Fruit fly (Drosophila melanogaster) whole organism, prepupa: Measurements from ENCODE around the gene Eig71Ek.

ENCODE experiments used
- CG10631 ChIP-seq: fragments of 200-800 bp; sonication (Bioruptor generic); optimal IDR thresholded peaks from 2 replicates; lab custom pipeline; 2016; ENCODE audit warnings: missing biosample characterization, missing genetic modification characterization
- CG11762 ChIP-seq: fragments of 200-800 bp; sonication (Bioruptor generic); optimal IDR thresholded peaks from 3 replicates; lab custom pipeline; 2016; ENCODE audit warnings: missing biosample characterization, missing genetic modification characterization; ENCODE audit not compliant: insufficient read depth
- CG11902 ChIP-seq: fragments of 200-800 bp; sonication (Bioruptor generic); optimal IDR thresholded peaks from 3 replicates; lab custom pipeline; 2016; ENCODE audit warnings: missing biosample characterization, missing genetic modification characterization
- CG1621 ChIP-seq: fragments of 200-800 bp; sonication (Bioruptor generic); optimal IDR thresholded peaks from 3 replicates; lab custom pipeline; 2018; ENCODE audit warnings: missing biosample characterization, mild to moderate bottlenecking, missing genetic modification characterization
- CG16779 ChIP-seq: fragments of 200-800 bp; sonication (Bioruptor generic); optimal IDR thresholded peaks from 3 replicates; lab custom pipeline; 2017; ENCODE audit warnings: missing biosample characterization, mild to moderate bottlenecking, missing genetic modification characterization
- CG3032 ChIP-seq: fragments of 200-800 bp; optimal IDR thresholded peaks from 2 replicates; lab custom pipeline; 2019; ENCODE audit warnings: missing biosample characterization, mild to moderate bottlenecking, missing genetic modification characterization, moderate library complexity
- CG31627 ChIP-seq: fragments of 200-800 bp; sonication (Bioruptor generic); optimal IDR thresholded peaks from 3 replicates; lab custom pipeline; 2016; ENCODE audit warnings: missing biosample characterization, missing genetic modification characterization
- CG32006 ChIP-seq: fragments of 200-800 bp; sonication (Bioruptor generic); optimal IDR thresholded peaks from 3 replicates; lab custom pipeline; 2017; ENCODE audit warnings: missing biosample characterization, mild to moderate bottlenecking, missing genetic modification characterization
- CG34406 ChIP-seq: fragments of 200-800 bp; sonication (Bioruptor generic); optimal IDR thresholded peaks from 3 replicates; lab custom pipeline; 2016; ENCODE audit warnings: missing biosample characterization, missing genetic modification characterization
- CG3919 ChIP-seq: fragments of 200-800 bp; sonication (Bioruptor generic); optimal IDR thresholded peaks from 3 replicates; lab custom pipeline; 2016; ENCODE audit warnings: missing biosample characterization, missing genetic modification characterization
- CG4318 ChIP-seq: fragments of 200-800 bp; sonication (Bioruptor generic); optimal IDR thresholded peaks from 3 replicates; lab custom pipeline; 2017; ENCODE audit warnings: missing biosample characterization, mild to moderate bottlenecking, missing genetic modification characterization
- CG6276 ChIP-seq: fragments of 200-800 bp; sonication (Bioruptor generic); optimal IDR thresholded peaks from 2 replicates; lab custom pipeline; 2017; ENCODE audit warnings: missing biosample characterization, mild to moderate bottlenecking, missing genetic modification characterization
- CG6808 ChIP-seq: fragments of 200-800 bp; sonication (Bioruptor generic); optimal IDR thresholded peaks from 3 replicates; lab custom pipeline; 2017; ENCODE audit warnings: missing biosample characterization, missing genetic modification characterization, mild to moderate bottlenecking, moderate library complexity, missing genetic modification reagents
- CG6854 ChIP-seq: fragments of 200-800 bp; sonication (Bioruptor generic); optimal IDR thresholded peaks from 2 replicates; lab custom pipeline; 2017; ENCODE audit warnings: missing biosample characterization, mild to moderate bottlenecking, missing genetic modification characterization
- Eip78C ChIP-seq: fragments of 200-800 bp; sonication (Bioruptor generic); peaks from one replicate; lab custom pipeline; 2016; ENCODE audit warnings: missing biosample characterization, missing genetic modification characterization
- Eip93F ChIP-seq: fragments of 200-800 bp; sonication (Bioruptor generic); optimal IDR thresholded peaks from 2 replicates; lab custom pipeline; 2016; ENCODE audit warnings: missing biosample characterization, mild to moderate bottlenecking, missing genetic modification characterization
- Ets96B ChIP-seq: fragments of 200-800 bp; optimal IDR thresholded peaks from 2 replicates; lab custom pipeline; 2019; ENCODE audit warnings: missing biosample characterization, mild to moderate bottlenecking, missing genetic modification characterization, moderate library complexity
- Gug ChIP-seq: fragments of 200-800 bp; sonication (Bioruptor generic); IDR thresholded peaks from 2 replicates; pipeline ENCODE4 v1.3.6; 2022; ENCODE audit warnings: missing biosample characterization, missing genetic modification characterization
- Lpt ChIP-seq: fragments of 200-800 bp; sonication (Bioruptor generic); optimal IDR thresholded peaks from 3 replicates; lab custom pipeline; 2016; ENCODE audit warnings: missing biosample characterization, missing genetic modification characterization
- Met ChIP-seq: fragments of 200-800 bp; sonication (Bioruptor generic); optimal IDR thresholded peaks from 3 replicates; lab custom pipeline; 2016; ENCODE audit warnings: missing biosample characterization, missing genetic modification characterization
- OdsH ChIP-seq: fragments of 200-800 bp; sonication (Bioruptor generic); optimal IDR thresholded peaks from 3 replicates; lab custom pipeline; 2016; ENCODE audit warnings: missing biosample characterization, missing genetic modification characterization
- Sox15 ChIP-seq: fragments of 200-800 bp; sonication (Bioruptor generic); optimal IDR thresholded peaks from 3 replicates; lab custom pipeline; 2016; ENCODE audit warnings: missing biosample characterization, missing genetic modification characterization
- achi ChIP-seq: fragments of 200-800 bp; sonication (Bioruptor generic); optimal IDR thresholded peaks from 3 replicates; lab custom pipeline; 2016; ENCODE audit warnings: missing biosample characterization, missing genetic modification characterization
- acj6 ChIP-seq: fragments of 200-800 bp; sonication (Bioruptor generic); optimal IDR thresholded peaks from 3 replicates; lab custom pipeline; 2016; ENCODE audit warnings: missing biosample characterization, missing genetic modification characterization
- dac ChIP-seq: fragments of 200-800 bp; sonication (Bioruptor generic); optimal IDR thresholded peaks from 2 replicates; lab custom pipeline; 2017; ENCODE audit warnings: missing biosample characterization, mild to moderate bottlenecking, missing genetic modification characterization
- dsx ChIP-seq: fragments of 200-800 bp; optimal IDR thresholded peaks from 3 replicates; lab custom pipeline; 2019; ENCODE audit warnings: missing biosample characterization, mild to moderate bottlenecking, missing genetic modification characterization, moderate library complexity; ENCODE audit not compliant: poor library complexity, severe bottlenecking
- esn ChIP-seq: fragments of 200-800 bp; sonication (Bioruptor generic); optimal IDR thresholded peaks from 2 replicates; lab custom pipeline; 2016; ENCODE audit warnings: missing biosample characterization, mild to moderate bottlenecking, missing genetic modification characterization, moderate library complexity
- fd59A ChIP-seq: fragments of 200-800 bp; sonication (Bioruptor generic); optimal IDR thresholded peaks from 2 replicates; lab custom pipeline; 2017; ENCODE audit warnings: missing biosample characterization, mild to moderate bottlenecking, missing genetic modification characterization, missing genetic modification reagents
- fkh ChIP-seq: fragments of 200-800 bp; sonication (Bioruptor generic); optimal IDR thresholded peaks from 3 replicates; lab custom pipeline; 2017; ENCODE audit warnings: missing biosample characterization, mild to moderate bottlenecking, missing genetic modification characterization, moderate library complexity
- lz ChIP-seq: fragments of 200-800 bp; sonication (Bioruptor generic); optimal IDR thresholded peaks from 3 replicates; lab custom pipeline; 2016; ENCODE audit warnings: missing biosample characterization, missing genetic modification characterization
- net ChIP-seq: fragments of 200-800 bp; sonication (Bioruptor generic); optimal IDR thresholded peaks from 3 replicates; lab custom pipeline; 2016; ENCODE audit warnings: missing biosample characterization, missing genetic modification characterization
- pdm3 ChIP-seq: fragments of 200-800 bp; sonication (Bioruptor generic); optimal IDR thresholded peaks from 3 replicates; lab custom pipeline; 2016; ENCODE audit warnings: missing biosample characterization, missing genetic modification characterization
- ss ChIP-seq, 2 experiments: fragments of 200-800 bp; sonication (Bioruptor generic); optimal IDR thresholded peaks; 2 replicates in 1 of 2; 3 replicates in 1 of 2; lab custom pipeline; 2017 to 2018; ENCODE audit warnings: mild to moderate bottlenecking in 2 of 2, missing biosample characterization in 2 of 2, missing genetic modification characterization in 2 of 2, moderate library complexity in 1 of 2
- topi ChIP-seq: fragments of 200-800 bp; sonication (Bioruptor generic); optimal IDR thresholded peaks from 3 replicates; lab custom pipeline; 2016; ENCODE audit warnings: missing biosample characterization, missing genetic modification characterization

The Eig71Ek gene

dm6 chr3L:15700338-15700966 is 39.4 kb downstream of the Eig71Ek start (continued):
- TF ChIP-seq CG3032: peak; percentile 74
- TF ChIP-seq CG1621 (tag; lab: Kevin White, UChicago): no peak
- peak; percentile 84 for TF ChIP-seq achi
- peak; percentile 91 for TF ChIP-seq esn (GFP tag; lab: Kevin White, UChicago)
- TF ChIP-seq CG31627: peak; percentile 82
- peak; percentile 85 for TF ChIP-seq acj6 (GFP tag; lab: Kevin White, UChicago)
- peak; percentile 49 for TF ChIP-seq Met (GFP tag; lab: Kevin White, UChicago)
- peak; percentile 54 for TF ChIP-seq Sox15 (GFP tag; lab: Kevin White, UChicago)
- TF ChIP-seq CG6808 (GFP tag; lab: Kevin White, UChicago): peak; percentile 79
- TF ChIP-seq CG32006: peak; percentile 59
- no peak for TF ChIP-seq Lpt (GFP tag; lab: Kevin White, UChicago)
- TF ChIP-seq fkh (GFP tag; lab: Kevin White, UChicago): no peak
- no peak for TF ChIP-seq CG6276 (GFP tag; lab: Kevin White, UChicago)
- TF ChIP-seq Eip93F: no peak
- TF ChIP-seq CG10631 (GFP tag; lab: Kevin White, UChicago): peak; percentile 83
- TF ChIP-seq net (GFP tag; lab: Kevin White, UChicago): peak; percentile 62
- TF ChIP-seq CG11902 (GFP tag; lab: Kevin White, UChicago): peak; percentile 39
- TF ChIP-seq Eip78C (GFP tag; lab: Kevin White, UChicago): peak; percentile 97
- TF ChIP-seq CG4318 (GFP tag; lab: Kevin White, UChicago): peak; percentile 5

dm6 chr3L:15702191-15702590 is 41.1 kb downstream of the Eig71Ek start:
- TF ChIP-seq CG3919: no peak
- TF ChIP-seq fd59A (GFP tag; lab: Kevin White, UChicago): no peak
- no peak for TF ChIP-seq CG11762 (GFP tag; lab: Kevin White, UChicago)
- TF ChIP-seq CG6854 (GFP tag; lab: Kevin White, UChicago): no peak
- no peak for TF ChIP-seq topi (GFP tag; lab: Kevin White, UChicago)
- TF ChIP-seq dac: no peak
- TF ChIP-seq pdm3 (GFP tag; lab: Kevin White, UChicago): no peak
- no peak for TF ChIP-seq CG4318 (GFP tag; lab: Kevin White, UChicago)
- no peak for TF ChIP-seq Met (GFP tag; lab: Kevin White, UChicago)
- no peak for TF ChIP-seq Lpt (GFP tag; lab: Kevin White, UChicago)
- TF ChIP-seq CG10631 (GFP tag; lab: Kevin White, UChicago): no peak
- TF ChIP-seq CG16779 (tag; lab: Kevin White, UChicago): no peak
- TF ChIP-seq dsx (GFP tag; lab: Kevin White, UChicago): no peak
- no peak for TF ChIP-seq Gug (GFP tag; lab: Robert Waterston, UW)
- no peak for TF ChIP-seq OdsH
- no peak for TF ChIP-seq Ets96B
- no peak for TF ChIP-seq ss (GFP tag; optimal IDR thresholded peaks at IDR 0.05; lab: Kevin White, UChicago)
- TF ChIP-seq net (GFP tag; lab: Kevin White, UChicago): no peak
- no peak for TF ChIP-seq CG34406
- TF ChIP-seq achi: no peak

- TF ChIP-seq CG11762 (GFP tag; lab: Kevin White, UChicago) (no peak), CG34406 (no peak), lz (GFP tag; lab: Kevin White, UChicago) (no peak), CG31627 (no peak), Gug (GFP tag; lab: Robert Waterston, UW) (no peak), Met (GFP tag; lab: Kevin White, UChicago) (no peak)
Measured at dm6 chr3L:15703330-15704119, 42.5 kb downstream of the Eig71Ek start.
